Worm (Caenorhabditis elegans) whole organism, young adult: ENCODE measurements around the gene unc-4.

Experiments used
- B0261.1 ChIP-seq: sonication (generic microtip); optimal IDR thresholded peaks from 2 replicates; lab custom pipeline; 2016; ENCODE audit warnings: mild to moderate bottlenecking, missing genetic modification characterization, moderate library complexity, missing compliant biosample characterization
- B0336.3 ChIP-seq: fragments of 200-800 bp; sonication (Bioruptor generic); IDR thresholded peaks from 2 replicates; pipeline ENCODE4 v1.3.6; 2022; ENCODE audit warnings: missing genetic modification characterization, missing compliant biosample characterization
- C17E4.6 ChIP-seq: fragments of 200-800 bp; sonication (Bioruptor generic); IDR thresholded peaks from 2 replicates; pipeline ENCODE4 v1.3.6; 2022; ENCODE audit warnings: missing genetic modification reagents, missing genetic modification characterization, missing compliant biosample characterization
- F33H1.4 ChIP-seq: fragments of 200-800 bp; sonication (Bioruptor generic); IDR thresholded peaks from 2 replicates; pipeline ENCODE4 v1.3.6; 2022; ENCODE audit warnings: missing genetic modification reagents, missing genetic modification characterization, missing compliant biosample characterization
- F37B4.10 ChIP-seq: fragments of 200-800 bp; sonication (Bioruptor generic); IDR thresholded peaks from 2 replicates; pipeline ENCODE4 v1.3.6; 2022; ENCODE audit warnings: missing genetic modification characterization, missing compliant biosample characterization
- F49E8.2 ChIP-seq: sonication (generic microtip); optimal IDR thresholded peaks from 3 replicates; lab custom pipeline; 2017; ENCODE audit warnings: missing genetic modification characterization, mild to moderate bottlenecking, missing compliant biosample characterization, antibody characterized with exemption, moderate library complexity; ENCODE audit not compliant: insufficient read depth
- F57C9.4 ChIP-seq: sonication (generic microtip); optimal IDR thresholded peaks from 2 replicates; lab custom pipeline; 2017; ENCODE audit warnings: mild to moderate bottlenecking, missing genetic modification characterization, missing compliant biosample characterization
- K11D2.4 ChIP-seq: fragments of 200-800 bp; sonication (Bioruptor generic); IDR thresholded peaks from 2 replicates; pipeline ENCODE4 v1.3.6; 2022; ENCODE audit warnings: missing genetic modification reagents, missing genetic modification characterization, missing compliant biosample characterization
- T07F8.4 ChIP-seq: sonication (generic microtip); optimal IDR thresholded peaks from 2 replicates; lab custom pipeline; 2016; ENCODE audit warnings: mild to moderate bottlenecking, missing genetic modification characterization, moderate library complexity, missing compliant biosample characterization
- Y53G8AR.9 ChIP-seq: fragments of 200-800 bp; sonication (Bioruptor generic); conservative IDR thresholded peaks from 2 replicates; pipeline ENCODE4 v1.3.6; 2022; ENCODE audit warnings: missing genetic modification reagents, missing genetic modification characterization, missing compliant biosample characterization
- Y56A3A.18 ChIP-seq: fragments of 200-800 bp; sonication (Bioruptor generic); IDR thresholded peaks from 2 replicates; pipeline ENCODE4 v1.3.6; 2022; ENCODE audit warnings: missing genetic modification reagents, missing genetic modification characterization, missing compliant biosample characterization
- Y67H2A.10 ChIP-seq: fragments of 200-800 bp; sonication (Bioruptor generic); conservative IDR thresholded peaks from 2 replicates; pipeline ENCODE4 v1.3.6; 2022; ENCODE audit warnings: missing genetic modification reagents, missing genetic modification characterization, missing compliant biosample characterization
- ZK185.1 ChIP-seq: sonication (generic microtip); optimal IDR thresholded peaks from 2 replicates; lab custom pipeline; 2016; ENCODE audit warnings: mild to moderate bottlenecking, missing genetic modification characterization, missing compliant biosample characterization; ENCODE audit not compliant: poor library complexity, severe bottlenecking
- akir-1 ChIP-seq: fragments of 200-800 bp; sonication (Bioruptor generic); optimal IDR thresholded peaks from 2 replicates; lab custom pipeline; 2018; ENCODE audit warnings: mild to moderate bottlenecking, missing genetic modification characterization, moderate library complexity, missing compliant biosample characterization
- aptf-2 ChIP-seq: fragments of 200-800 bp; sonication (Bioruptor generic); conservative IDR thresholded peaks from 2 replicates; pipeline ENCODE4 v1.3.6; 2022; ENCODE audit warnings: missing genetic modification reagents, missing genetic modification characterization, missing compliant biosample characterization
- athp-1 ChIP-seq: sonication (generic microtip); optimal IDR thresholded peaks from 2 replicates; lab custom pipeline; 2017; ENCODE audit warnings: mild to moderate bottlenecking, missing genetic modification characterization, missing compliant biosample characterization
- attf-3 ChIP-seq: fragments of 200-800 bp; sonication (Bioruptor generic); conservative IDR thresholded peaks from 2 replicates; pipeline ENCODE4 v1.3.6; 2022; ENCODE audit warnings: missing genetic modification reagents, missing genetic modification characterization, missing compliant biosample characterization
- attf-5 ChIP-seq: fragments of 200-800 bp; sonication (Bioruptor generic); optimal IDR thresholded peaks from 2 replicates; lab custom pipeline; 2018; ENCODE audit warnings: mild to moderate bottlenecking, missing genetic modification characterization, missing compliant biosample characterization
- attf-6 ChIP-seq: fragments of 200-800 bp; sonication (Bioruptor generic); IDR thresholded peaks from 2 replicates; pipeline ENCODE4 v1.3.6; 2022; ENCODE audit warnings: missing genetic modification reagents, missing genetic modification characterization, missing compliant biosample characterization
- bed-1 ChIP-seq: fragments of 200-800 bp; sonication (Bioruptor generic); IDR thresholded peaks from 2 replicates; pipeline ENCODE4 v1.3.6; 2022; ENCODE audit warnings: missing genetic modification reagents, missing genetic modification characterization, missing compliant biosample characterization
- bed-2 ChIP-seq: fragments of 200-800 bp; sonication (Bioruptor generic); IDR thresholded peaks from 2 replicates; pipeline ENCODE4 v1.3.6; 2022; ENCODE audit warnings: missing genetic modification reagents, missing genetic modification characterization, missing compliant biosample characterization
- ceh-100 ChIP-seq: fragments of 200-800 bp; sonication (Bioruptor generic); IDR thresholded peaks from 2 replicates; pipeline ENCODE4 v1.3.6; 2022; ENCODE audit warnings: missing genetic modification reagents, missing genetic modification characterization, missing compliant biosample characterization
- dpl-1 ChIP-seq: fragments of 150-350 bp; optimal IDR thresholded peaks from 2 replicates; lab custom pipeline; 2014; ENCODE audit warnings: missing biosample characterization, missing genetic modification reagents, missing genetic modification characterization
- efl-1 ChIP-seq: fragments of 150-350 bp; optimal IDR thresholded peaks from 2 replicates; lab custom pipeline; 2014; ENCODE audit warnings: missing biosample characterization, missing genetic modification reagents, missing genetic modification characterization
- egl-18 ChIP-seq: fragments of 200-800 bp; sonication (Bioruptor generic); IDR thresholded peaks from 2 replicates; pipeline ENCODE4 v1.3.6; 2022; ENCODE audit warnings: missing genetic modification reagents, missing genetic modification characterization, missing compliant biosample characterization
- gei-17 ChIP-seq: fragments of 200-800 bp; sonication (Bioruptor generic); optimal IDR thresholded peaks from 2 replicates; lab custom pipeline; 2018; ENCODE audit warnings: mild to moderate bottlenecking, missing genetic modification characterization, missing compliant biosample characterization
- hlh-12 ChIP-seq: sonication (generic microtip); optimal IDR thresholded peaks from 2 replicates; lab custom pipeline; 2016; ENCODE audit warnings: missing genetic modification characterization, missing compliant biosample characterization
- hmg-20 ChIP-seq: fragments of 200-800 bp; sonication (Bioruptor generic); IDR thresholded peaks from 2 replicates; pipeline ENCODE4 v1.3.6; 2022; ENCODE audit warnings: missing genetic modification reagents, missing genetic modification characterization, missing compliant biosample characterization
- hrde-1 ChIP-seq: sonication (generic microtip); optimal IDR thresholded peaks from 2 replicates; lab custom pipeline; 2016; ENCODE audit warnings: missing genetic modification characterization, mild to moderate bottlenecking, missing compliant biosample characterization, moderate library complexity, missing genotype, missing genetic modification reagents, borderline replicate concordance
- hsf-1 ChIP-seq: fragments of 200-800 bp; sonication (Bioruptor generic); IDR thresholded peaks from 2 replicates; pipeline ENCODE4 v1.3.6; 2022; ENCODE audit warnings: missing genetic modification reagents, missing genetic modification characterization, missing compliant biosample characterization
- lag-1 ChIP-seq: fragments of 200-800 bp; sonication (Bioruptor generic); IDR thresholded peaks from 2 replicates; pipeline ENCODE4 v1.3.6; 2022; ENCODE audit warnings: missing genetic modification reagents, missing genetic modification characterization, missing compliant biosample characterization
- let-526 ChIP-seq: fragments of 200-800 bp; sonication (Bioruptor generic); IDR thresholded peaks from 2 replicates; pipeline ENCODE4 v1.3.6; 2022; ENCODE audit warnings: missing genetic modification reagents, missing genetic modification characterization, missing compliant biosample characterization
- madf-10 ChIP-seq: sonication (generic microtip); optimal IDR thresholded peaks from 2 replicates; lab custom pipeline; 2016; ENCODE audit warnings: mild to moderate bottlenecking, missing genetic modification characterization, missing compliant biosample characterization
- madf-8 ChIP-seq: fragments of 200-800 bp; sonication (Bioruptor generic); conservative IDR thresholded peaks from 2 replicates; pipeline ENCODE4 v1.3.6; 2022; ENCODE audit warnings: missing genetic modification reagents, missing genetic modification characterization, missing compliant biosample characterization
- mxl-1 ChIP-seq: sonication (generic microtip); optimal IDR thresholded peaks from 2 replicates; lab custom pipeline; 2016; ENCODE audit warnings: missing genetic modification characterization, missing compliant biosample characterization
- nfya-1 ChIP-seq: sonication (generic microtip); optimal IDR thresholded peaks from 2 replicates; lab custom pipeline; 2017; ENCODE audit warnings: antibody characterized with exemption, missing compliant biosample characterization, missing genetic modification characterization, borderline replicate concordance; ENCODE audit not compliant: insufficient read depth
- nhr-120 ChIP-seq: fragments of 200-800 bp; sonication (Bioruptor generic); IDR thresholded peaks from 2 replicates; pipeline ENCODE4 v1.3.6; 2022; ENCODE audit warnings: missing genetic modification characterization, missing compliant biosample characterization
- nhr-27 ChIP-seq: fragments of 200-800 bp; sonication (Bioruptor generic); optimal IDR thresholded peaks from 2 replicates; lab custom pipeline; 2018; ENCODE audit warnings: mild to moderate bottlenecking, missing genetic modification characterization, moderate library complexity, missing compliant biosample characterization
- pha-4 ChIP-seq: fragments of 150-350 bp; sonication (generic microtip); optimal IDR thresholded peaks from 2 replicates; lab custom pipeline; 2014; ENCODE audit warnings: missing biosample characterization, missing genetic modification reagents, missing genetic modification characterization
- rec-8 ChIP-seq, 2 experiments: sonication (generic microtip); optimal IDR thresholded peaks; 2 replicates each; lab custom pipeline; 2016; ENCODE audit warnings: mild to moderate bottlenecking in 2 of 2, missing genetic modification characterization in 2 of 2, missing genetic modification reagents in 2 of 2, missing genotype in 2 of 2, missing biosample characterization in 1 of 2, missing compliant biosample characterization in 1 of 2, moderate library complexity in 1 of 2
- sea-2 ChIP-seq: fragments of 200-800 bp; sonication (Bioruptor generic); IDR thresholded peaks from 2 replicates; pipeline ENCODE4 v1.3.6; 2022; ENCODE audit warnings: missing genetic modification characterization, missing compliant biosample characterization
- snpc-4 ChIP-seq, 5 experiments: fragments of 150-350 bp in 1 of 5; sonication (generic microtip) in 4 of 5; optimal IDR thresholded peaks; 2 replicates each; lab custom pipeline; 2014 to 2018; ENCODE audit warnings: missing genetic modification characterization in 5 of 5, missing biosample characterization in 3 of 5, antibody characterized with exemption in 2 of 5, mild to moderate bottlenecking in 2 of 5, missing compliant biosample characterization in 2 of 5, missing genotype in 2 of 5, moderate library complexity in 2 of 5, missing genetic modification reagents in 1 of 5
- xnd-1 ChIP-seq: sonication (generic microtip); optimal IDR thresholded peaks from 2 replicates; lab custom pipeline; 2016; ENCODE audit warnings: missing genotype, missing genetic modification reagents, missing genetic modification characterization, missing compliant biosample characterization
- zim-3 ChIP-seq: sonication (generic microtip); optimal IDR thresholded peaks from 2 replicates; lab custom pipeline; 2017; ENCODE audit warnings: mild to moderate bottlenecking, missing genetic modification characterization, moderate library complexity, missing compliant biosample characterization
- ztf-22 ChIP-seq: fragments of 200-800 bp; sonication (Bioruptor generic); optimal IDR thresholded peaks from 2 replicates; lab custom pipeline; 2018; ENCODE audit warnings: mild to moderate bottlenecking, missing genetic modification characterization, moderate library complexity, missing compliant biosample characterization
- ztf-26 ChIP-seq: sonication (generic microtip); optimal IDR thresholded peaks from 2 replicates; lab custom pipeline; 2017; ENCODE audit warnings: missing genetic modification characterization, missing compliant biosample characterization
- ztf-28 ChIP-seq: fragments of 200-800 bp; sonication (Bioruptor generic); IDR thresholded peaks from 2 replicates; pipeline ENCODE4 v1.3.6; 2022; ENCODE audit warnings: missing genetic modification reagents, missing genetic modification characterization, missing compliant biosample characterization

unc-4 gene

ce11 chrII:9940430-9940829 lies 40.3 kb upstream of the unc-4 start, which contains the start of gene ufd-3 (continued):
- no peak for TF ChIP-seq nhr-120 (GFP tag; lab: Robert Waterston, UW)
- TF ChIP-seq lag-1, result no peak
- no peak; the same call in 1 of the 2 replicates for TF ChIP-seq hsf-1
- no peak for TF ChIP-seq hlh-12 (tag; lab: Kevin White, UChicago)
- TF ChIP-seq Y56A3A.18 (GFP tag; lab: Robert Waterston, UW), result no peak
- peak; percentile 78 for TF ChIP-seq pha-4
- no peak for TF ChIP-seq sea-2 (GFP tag; lab: Robert Waterston, UW)
- peak; percentile 86 for TF ChIP-seq B0336.3
- TF ChIP-seq athp-1, result peak; percentile 64
- peak; percentile 27 for TF ChIP-seq nhr-27 (tag; lab: Kevin White, UChicago)
- peak; percentile 53 for TF ChIP-seq xnd-1 (tag; lab: Kevin White, UChicago)
- no peak for TF ChIP-seq F37B4.10
- TF ChIP-seq B0261.1, result no peak
- TF ChIP-seq rec-8 (tag; optimal IDR thresholded peaks at IDR 0.05; lab: Kevin White, UChicago), result peak; percentile 43 to 73
- no peak for TF ChIP-seq F49E8.2 (tag; lab: Kevin White, UChicago)
- peak; percentile 33; the same call in 1 of the 2 replicates for TF ChIP-seq madf-8 (GFP tag; lab: Robert Waterston, UW)
- TF ChIP-seq ztf-26, result peak; percentile 23
- TF ChIP-seq gei-17, result no peak
- peak; percentile 91 for TF ChIP-seq dpl-1
- 0 out of 2 replicates have a peak, but pooled peaks have one; percentile 36 for TF ChIP-seq C17E4.6 (GFP tag; lab: Robert Waterston, UW)
- TF ChIP-seq Y53G8AR.9, result no peak
- TF ChIP-seq zim-3, result no peak
- TF ChIP-seq attf-3, result peak; percentile 92
- TF ChIP-seq ceh-100 (GFP tag; lab: Robert Waterston, UW), result peak; percentile 58
- peak; percentile 69; the same call in 1 of the 2 replicates for TF ChIP-seq aptf-2 (GFP tag; lab: Robert Waterston, UW)
- peak; percentile 5 for TF ChIP-seq snpc-4 (GFP tag; optimal IDR thresholded peaks at IDR 0.05; lab: Kevin White, UChicago)
- TF ChIP-seq snpc-4 (tag; optimal IDR thresholded peaks at IDR 0.05; lab: Kevin White, UChicago), result peak; percentile 9 to 34 (median 24)
- peak; percentile 15 for TF ChIP-seq hrde-1 (tag; lab: Kevin White, UChicago)
- TF ChIP-seq bed-2 (GFP tag; lab: Robert Waterston, UW), result peak; percentile 49; the same call in 1 of the 2 replicates
- no peak for TF ChIP-seq ztf-28 (GFP tag; lab: Robert Waterston, UW)
- TF ChIP-seq let-526, result no peak; the same call in 1 of the 2 replicates
- TF ChIP-seq attf-5, result peak; percentile 81
- peak; percentile 86 for TF ChIP-seq efl-1
- TF ChIP-seq akir-1 (GFP tag; lab: Kevin White, UChicago), result peak; percentile 24
- no peak for TF ChIP-seq T07F8.4 (tag; lab: Kevin White, UChicago)
- TF ChIP-seq ztf-22, result no peak
- peak; percentile 45; the same call in 1 of the 2 replicates for TF ChIP-seq Y67H2A.10 (GFP tag; lab: Robert Waterston, UW)
- TF ChIP-seq bed-1, result no peak
- TF ChIP-seq ZK185.1 (tag; lab: Kevin White, UChicago), result peak; percentile 93
- no peak for TF ChIP-seq nfya-1 (tag; lab: Kevin White, UChicago)
- TF ChIP-seq K11D2.4 (GFP tag; lab: Robert Waterston, UW), result peak; percentile 47; the same call in 1 of the 2 replicates
- TF ChIP-seq F57C9.4 (tag; lab: Kevin White, UChicago), result peak; percentile 55
- 0 out of 2 replicates have a peak, but pooled peaks have one; percentile 22 for TF ChIP-seq attf-6
- TF ChIP-seq hmg-20 (GFP tag; lab: Robert Waterston, UW), result no peak
- TF ChIP-seq madf-10 (tag; lab: Kevin White, UChicago), result peak; percentile 47
- peak; percentile 43; the same call in 1 of the 2 replicates for TF ChIP-seq F33H1.4 (GFP tag; lab: Robert Waterston, UW)
- TF ChIP-seq egl-18, result no peak
- TF ChIP-seq mxl-1 (tag; lab: Kevin White, UChicago), result no peak
